Fruit fly (Drosophila melanogaster) whole organism, embryonic: ENCODE measurements around the gene CG15365.

Experiments used
- Antp ChIP-seq: fragments of 200-800 bp; sonication (Bioruptor generic); optimal IDR thresholded peaks from 3 replicates; lab custom pipeline; 2016; ENCODE audit warnings: missing biosample characterization, missing genetic modification characterization
- CG10267 ChIP-seq: fragments of 200-800 bp; sonication (Bioruptor generic); optimal IDR thresholded peaks from 2 replicates; lab custom pipeline; 2018; ENCODE audit warnings: missing biosample characterization, mild to moderate bottlenecking, missing genetic modification characterization, moderate library complexity
- CG10959 ChIP-seq: fragments of 200-800 bp; sonication (Bioruptor generic); IDR thresholded peaks from 2 replicates; pipeline ENCODE4 v1.3.6; 2022; ENCODE audit warnings: missing biosample characterization, missing genetic modification characterization
- CG12104 ChIP-seq: fragments of 200-800 bp; sonication (Bioruptor generic); optimal IDR thresholded peaks from 3 replicates; lab custom pipeline; 2016; ENCODE audit warnings: missing biosample characterization, missing genetic modification characterization
- CG13296 ChIP-seq: fragments of 200-800 bp; sonication (Bioruptor generic); optimal IDR thresholded peaks from 3 replicates; lab custom pipeline; 2018; ENCODE audit warnings: missing biosample characterization, mild to moderate bottlenecking, missing genetic modification characterization
- CG13624 ChIP-seq: fragments of 200-800 bp; sonication (Bioruptor generic); optimal IDR thresholded peaks from 2 replicates; lab custom pipeline; 2016; ENCODE audit warnings: missing biosample characterization, missing genetic modification characterization
- CG13775 ChIP-seq: fragments of 200-800 bp; sonication (Bioruptor generic); optimal IDR thresholded peaks from 3 replicates; lab custom pipeline; 2017; ENCODE audit warnings: missing biosample characterization, mild to moderate bottlenecking, missing genetic modification characterization
- CG15269 ChIP-seq: fragments of 200-800 bp; sonication (Bioruptor generic); optimal IDR thresholded peaks from 2 replicates; lab custom pipeline; 2018; ENCODE audit warnings: missing biosample characterization, mild to moderate bottlenecking, missing genetic modification characterization, moderate library complexity
- CG30020 ChIP-seq: fragments of 200-800 bp; optimal IDR thresholded peaks from 2 replicates; lab custom pipeline; 2019; ENCODE audit warnings: missing biosample characterization, mild to moderate bottlenecking, missing genetic modification characterization, moderate library complexity
- CG31224 ChIP-seq: fragments of 200-800 bp; sonication (Bioruptor generic); IDR thresholded peaks from 2 replicates; pipeline ENCODE4 v1.3.6; 2022; ENCODE audit warnings: missing biosample characterization, missing genetic modification characterization
- CG32772 ChIP-seq: fragments of 200-800 bp; sonication (Bioruptor generic); IDR thresholded peaks from 2 replicates; pipeline ENCODE4 v1.3.6; 2022; ENCODE audit warnings: missing biosample characterization, missing genetic modification characterization
- CG42726 ChIP-seq: fragments of 200-800 bp; sonication (Bioruptor generic); IDR thresholded peaks from 2 replicates; pipeline ENCODE4 v1.3.6; 2022; ENCODE audit warnings: missing biosample characterization, missing genetic modification characterization; ENCODE audit not compliant: partially characterized antibody
- CG4617 ChIP-seq: fragments of 200-800 bp; sonication (Bioruptor generic); optimal IDR thresholded peaks from 3 replicates; lab custom pipeline; 2016; ENCODE audit warnings: missing biosample characterization, missing genetic modification characterization, borderline replicate concordance
- CG4730 ChIP-seq: fragments of 200-800 bp; sonication (Bioruptor generic); IDR thresholded peaks from 2 replicates; pipeline ENCODE4 v1.3.6; 2022; ENCODE audit warnings: missing biosample characterization, missing genetic modification characterization
- CG6272 ChIP-seq: fragments of 200-800 bp; sonication (Bioruptor generic); IDR thresholded peaks from 2 replicates; pipeline ENCODE4 v1.3.6; 2022; ENCODE audit warnings: missing biosample characterization, missing genetic modification characterization
- CG7928 ChIP-seq: fragments of 200-800 bp; sonication (Bioruptor generic); optimal IDR thresholded peaks from 2 replicates; lab custom pipeline; 2017; ENCODE audit warnings: missing biosample characterization, mild to moderate bottlenecking, missing genetic modification characterization
- CG9437 ChIP-seq: fragments of 200-800 bp; sonication (Bioruptor generic); optimal IDR thresholded peaks from 2 replicates; lab custom pipeline; 2018; ENCODE audit warnings: missing biosample characterization, mild to moderate bottlenecking, missing genetic modification characterization
- CoRest ChIP-seq: fragments of 200-800 bp; sonication (Bioruptor generic); optimal IDR thresholded peaks from 3 replicates; lab custom pipeline; 2018; ENCODE audit warnings: missing biosample characterization, mild to moderate bottlenecking, missing genetic modification characterization, moderate library complexity
- D19B ChIP-seq: fragments of 200-800 bp; sonication (Bioruptor generic); optimal IDR thresholded peaks from 2 replicates; lab custom pipeline; 2017; ENCODE audit warnings: missing biosample characterization, mild to moderate bottlenecking, missing genetic modification characterization
- Dp ChIP-seq: fragments of 200-800 bp; sonication (Bioruptor generic); optimal IDR thresholded peaks from 2 replicates; lab custom pipeline; 2018; ENCODE audit warnings: missing biosample characterization, mild to moderate bottlenecking, missing genetic modification characterization, moderate library complexity
- HLH4C ChIP-seq: fragments of 200-800 bp; sonication (Bioruptor generic); IDR thresholded peaks from 3 replicates; pipeline ENCODE4 v1.3.6; 2022; ENCODE audit warnings: missing biosample characterization, missing genetic modification characterization; ENCODE audit not compliant: partially characterized antibody
- MBD-R2 ChIP-seq: fragments of 200-800 bp; sonication (Bioruptor generic); IDR thresholded peaks from 2 replicates; pipeline ENCODE4 v1.3.6; 2022; ENCODE audit warnings: missing biosample characterization, missing genetic modification characterization
- Mad ChIP-seq: fragments of 200-800 bp; sonication (Bioruptor generic); optimal IDR thresholded peaks from 2 replicates; lab custom pipeline; 2016; ENCODE audit warnings: missing biosample characterization, missing genetic modification characterization
- Med ChIP-seq: fragments of 200-800 bp; sonication (Bioruptor generic); peaks from one replicate; lab custom pipeline; 2016; ENCODE audit warnings: missing biosample characterization, missing genetic modification characterization, mild to moderate bottlenecking, inconsistent platforms, moderate library complexity
- Rfx ChIP-seq: fragments of 200-800 bp; sonication (Bioruptor generic); IDR thresholded peaks from 2 replicates; pipeline ENCODE4 v1.3.6; 2022; ENCODE audit warnings: missing biosample characterization, missing genetic modification characterization
- Sin3A ChIP-seq: fragments of >200 bp; optimal IDR thresholded peaks from 2 replicates; lab custom pipeline; 2018
- Trl ChIP-seq, 3 experiments: fragments of >200 bp in 2 of 3; fragments of 200-800 bp in 1 of 3; sonication (Bioruptor generic) in 1 of 3; optimal IDR thresholded peaks; 2 replicates in 1 of 3; 3 replicates in 2 of 3; lab custom pipeline; 2016 to 2017; ENCODE audit warnings: missing biosample characterization in 1 of 3, missing genetic modification characterization in 1 of 3
- YL-1 ChIP-seq: fragments of 200-800 bp; sonication (Bioruptor generic); optimal IDR thresholded peaks from 3 replicates; lab custom pipeline; 2017; ENCODE audit warnings: missing biosample characterization, mild to moderate bottlenecking, missing genetic modification characterization
- dm ChIP-seq: fragments of 200-800 bp; sonication (Bioruptor generic); optimal IDR thresholded peaks from 3 replicates; lab custom pipeline; 2016; ENCODE audit warnings: missing biosample characterization, missing genetic modification characterization
- gfzf ChIP-seq: fragments of 200-800 bp; sonication (Bioruptor generic); optimal IDR thresholded peaks from 2 replicates; lab custom pipeline; 2016; ENCODE audit warnings: missing biosample characterization, mild to moderate bottlenecking, missing genetic modification characterization, moderate library complexity
- her ChIP-seq: fragments of 200-800 bp; sonication (Bioruptor generic); optimal IDR thresholded peaks from 2 replicates; lab custom pipeline; 2016; ENCODE audit warnings: missing biosample characterization, missing genetic modification characterization
- klu ChIP-seq: fragments of 200-800 bp; sonication (Bioruptor generic); IDR thresholded peaks from 2 replicates; pipeline ENCODE4 v1.3.6; 2022; ENCODE audit warnings: missing biosample characterization, missing genetic modification characterization
- lilli ChIP-seq: fragments of 200-800 bp; sonication (Bioruptor generic); optimal IDR thresholded peaks from 3 replicates; lab custom pipeline; 2016; ENCODE audit warnings: missing biosample characterization, missing genetic modification characterization
- nmo ChIP-seq: fragments of 200-800 bp; sonication (Bioruptor generic); optimal IDR thresholded peaks from 2 replicates; lab custom pipeline; 2018; ENCODE audit warnings: missing biosample characterization, mild to moderate bottlenecking, missing genetic modification characterization, moderate library complexity
- pho ChIP-seq: fragments of 200-800 bp; sonication (Bioruptor generic); optimal IDR thresholded peaks from 2 replicates; lab custom pipeline; 2016; ENCODE audit warnings: missing biosample characterization, missing genetic modification characterization
- phol ChIP-seq: fragments of 200-800 bp; sonication (Bioruptor generic); optimal IDR thresholded peaks from 3 replicates; lab custom pipeline; 2018; ENCODE audit warnings: missing biosample characterization, mild to moderate bottlenecking, missing genetic modification characterization, moderate library complexity
- psq ChIP-seq: fragments of 200-800 bp; sonication (Bioruptor generic); optimal IDR thresholded peaks from 2 replicates; lab custom pipeline; 2017; ENCODE audit warnings: missing biosample characterization, missing genetic modification characterization
- pzg ChIP-seq: fragments of 200-800 bp; sonication (Bioruptor generic); optimal IDR thresholded peaks from 3 replicates; lab custom pipeline; 2018; ENCODE audit warnings: missing biosample characterization, mild to moderate bottlenecking, missing genetic modification characterization, moderate library complexity
- row ChIP-seq: fragments of 200-800 bp; sonication (Bioruptor generic); IDR thresholded peaks from 3 replicates; pipeline ENCODE4 v1.3.6; 2022; ENCODE audit warnings: missing biosample characterization, missing genetic modification characterization
- scrt ChIP-seq: fragments of 200-800 bp; sonication (Bioruptor generic); optimal IDR thresholded peaks from 2 replicates; lab custom pipeline; 2018; ENCODE audit warnings: missing biosample characterization, mild to moderate bottlenecking, missing genetic modification characterization, moderate library complexity
- stwl ChIP-seq: fragments of 200-800 bp; sonication (Bioruptor generic); optimal IDR thresholded peaks from 3 replicates; lab custom pipeline; 2018; ENCODE audit warnings: missing biosample characterization, mild to moderate bottlenecking, missing genetic modification characterization, moderate library complexity
- yki ChIP-seq: fragments of >200 bp; optimal IDR thresholded peaks from 3 replicates; lab custom pipeline; 2018

The CG15365 gene

dm6 chrX:9106212-9106774, 38.5 kb upstream of the CG15365 start, which contains the start of gene Bx42 (continued):
- peak; percentile 21 for TF ChIP-seq nmo (GFP tag; lab: Kevin White, UChicago)
- TF ChIP-seq MBD-R2 (GFP tag; lab: Robert Waterston, UW) = peak; percentile 30
- peak; percentile 23 for TF ChIP-seq lilli (GFP tag; lab: Kevin White, UChicago)
- TF ChIP-seq CG7928 = peak; percentile 85
- TF ChIP-seq CG4617 = peak; percentile 52
- peak; percentile 57 for TF ChIP-seq pzg (GFP tag; lab: Kevin White, UChicago)
- peak; percentile 11; the same call in 1 of the 2 replicates for TF ChIP-seq CG42726 (GFP tag; lab: Robert Waterston, UW)
- no peak for TF ChIP-seq CG30020 (tag; lab: Kevin White, UChicago)
- no peak for TF ChIP-seq Antp (GFP tag; lab: Kevin White, UChicago)
- TF ChIP-seq phol (tag; lab: Kevin White, UChicago) = peak; percentile 37
- no peak for TF ChIP-seq Mad (GFP tag; lab: Kevin White, UChicago)
- 0 out of 2 replicates have a peak, but pooled peaks have one; percentile 18 for TF ChIP-seq CG4730 (GFP tag; lab: Robert Waterston, UW)
- TF ChIP-seq stwl = no peak
- no peak for TF ChIP-seq CG15269 (tag; lab: Kevin White, UChicago)
- no peak for TF ChIP-seq D19B
- TF ChIP-seq Sin3A = peak; percentile 1
- peak; percentile 11 for TF ChIP-seq CoRest (tag; lab: Kevin White, UChicago)
- no peak for TF ChIP-seq CG10959
- peak; percentile 26 for TF ChIP-seq YL-1
- peak; percentile 8 for TF ChIP-seq Dp
- TF ChIP-seq Trl (optimal IDR thresholded peaks at IDR 0.05; lab: Kevin White, UChicago) = no peak
- peak; percentile 14 for TF ChIP-seq Trl (GFP tag; optimal IDR thresholded peaks at IDR 0.05; lab: Kevin White, UChicago)
- TF ChIP-seq HLH4C (GFP tag; lab: Robert Waterston, UW) = 0 out of 3 replicates have a peak, but pooled peaks have one; percentile 26
- no peak for TF ChIP-seq klu
- peak; percentile 34 for TF ChIP-seq Rfx (GFP tag; lab: Robert Waterston, UW)
- TF ChIP-seq scrt (GFP tag; lab: Kevin White, UChicago) = no peak
- TF ChIP-seq psq (GFP tag; lab: Kevin White, UChicago) = no peak
- peak; percentile 25 for TF ChIP-seq CG13775 (GFP tag; lab: Kevin White, UChicago)
- TF ChIP-seq pho = peak; percentile 8
- peak; percentile 77 for TF ChIP-seq gfzf (GFP tag; lab: Kevin White, UChicago)
- TF ChIP-seq CG31224 = no peak
- no peak for TF ChIP-seq CG13296 (GFP tag; lab: Kevin White, UChicago)
- TF ChIP-seq Med (GFP tag; lab: Kevin White, UChicago) = peak; percentile 68
- peak; percentile 7 for TF ChIP-seq dm
- TF ChIP-seq CG6272 (GFP tag; lab: Robert Waterston, UW) = 0 out of 2 replicates have a peak, but pooled peaks have one; percentile 4
- TF ChIP-seq CG13624 (GFP tag; lab: Kevin White, UChicago) = peak; percentile 44
- peak; percentile 96 for TF ChIP-seq CG9437 (GFP tag; lab: Kevin White, UChicago)
- TF ChIP-seq CG12104 = no peak
- peak; percentile 71; the same call in 2 of the 3 replicates for TF ChIP-seq row
- TF ChIP-seq yki (lab: Kevin White, UChicago) = no peak
- peak; percentile 52 for TF ChIP-seq CG32772 (GFP tag; lab: Robert Waterston, UW)
- peak; percentile 4 for TF ChIP-seq CG10267 (tag; lab: Kevin White, UChicago)
- no peak for TF ChIP-seq her (GFP tag; lab: Kevin White, UChicago)
